Comparison of ENCODE assay signal across 1 fruit fly cellular context in genomic region chr2L:4332962-4333757, dm6.
TF ChIP-seq lines count a peak whose summit lies in the region.

No protein-coding gene starts in this region.

TF ChIP-seq in whole organism, embryonic, 481 proteins besides CTCF, POLR2A, EP300 and RAD21 (continued from another document):
- TF ChIP-seq CG9437 (GFP tag; optimal IDR thresholded peaks at IDR 0.05; lab: Kevin White, UChicago) (peak; percentile 67), inv (GFP tag; IDR thresholded peaks at IDR 0.05; lab: Robert Waterston, UW; ENCODE audit: partially characterized antibody) (no peak), CG9215 (GFP tag; IDR thresholded peaks at IDR 0.05; lab: Robert Waterston, UW) (peak; percentile 69), pzg (GFP tag; optimal IDR thresholded peaks at IDR 0.05; lab: Kevin White, UChicago) (no peak), mld (GFP tag; IDR thresholded peaks at IDR 0.05; lab: Robert Waterston, UW; ENCODE audit: partially characterized antibody) (no peak), Hr39 (optimal IDR thresholded peaks at IDR 0.05; lab: Kevin White, UChicago) (no peak), CG16813 (GFP tag; IDR thresholded peaks at IDR 0.05; lab: Robert Waterston, UW; ENCODE audit: partially characterized antibody) (no peak), Deaf1 (tag; optimal IDR thresholded peaks at IDR 0.05; lab: Kevin White, UChicago) (peak; percentile 37), Oli (tag; optimal IDR thresholded peaks at IDR 0.05; lab: Kevin White, UChicago) (peak; percentile 84), psq (GFP tag; optimal IDR thresholded peaks at IDR 0.05; lab: Kevin White, UChicago) (no peak), MBD-R2 (GFP tag; IDR thresholded peaks at IDR 0.05; lab: Robert Waterston, UW) (peak; percentile 48; the same call in 1 of the 2 replicates), onecut (GFP tag; IDR thresholded peaks at IDR 0.05; lab: Robert Waterston, UW) (peak; percentile 66), BtbVII (GFP tag; optimal IDR thresholded peaks at IDR 0.05; lab: Kevin White, UChicago) (peak; percentile 85), cato (GFP tag; optimal IDR thresholded peaks at IDR 0.05; lab: Kevin White, UChicago; ENCODE audit: borderline replicate concordance) (peak; percentile 38), NFAT (GFP tag; IDR thresholded peaks at IDR 0.05; lab: Robert Waterston, UW) (peak; percentile 74; the same call in 1 of the 2 replicates), CG12942 (GFP tag; optimal IDR thresholded peaks at IDR 0.05; lab: Kevin White, UChicago) (peak; percentile 42), cas (GFP tag; IDR thresholded peaks at IDR 0.05; lab: Robert Waterston, UW) (peak; percentile 62), CG18011 (GFP tag; optimal IDR thresholded peaks at IDR 0.05; lab: Kevin White, UChicago) (peak; percentile 44), tap (tag; optimal IDR thresholded peaks at IDR 0.05; lab: Kevin White, UChicago) (peak; percentile 65), ranshi (GFP tag; IDR thresholded peaks at IDR 0.05; lab: Robert Waterston, UW) (peak; percentile 81), Fer1 (GFP tag; optimal IDR thresholded peaks at IDR 0.05; lab: Kevin White, UChicago) (peak; percentile 83), CG14014 (GFP tag; IDR thresholded peaks at IDR 0.05; lab: Robert Waterston, UW) (peak; percentile 87), CG3847 (GFP tag; IDR thresholded peaks at IDR 0.05; lab: Robert Waterston, UW) (peak; percentile 68), Dfd (GFP tag; optimal IDR thresholded peaks at IDR 0.05; lab: Kevin White, UChicago) (no peak), otp (GFP tag; IDR thresholded peaks at IDR 0.05; lab: Robert Waterston, UW) (peak; percentile 84), D19A (tag; optimal IDR thresholded peaks at IDR 0.05; lab: Kevin White, UChicago) (peak; percentile 71), da (GFP tag; optimal IDR thresholded peaks at IDR 0.05; lab: Kevin White, UChicago) (no peak), stc (GFP tag; IDR thresholded peaks at IDR 0.05; lab: Robert Waterston, UW) (peak; percentile 91), btn (GFP tag; optimal IDR thresholded peaks at IDR 0.05; lab: Kevin White, UChicago) (peak; percentile 76), Xrp1 (GFP tag; IDR thresholded peaks at IDR 0.05; lab: Robert Waterston, UW) (peak; percentile 92), CG4360 (GFP tag; IDR thresholded peaks at IDR 0.05; lab: Robert Waterston, UW) (peak; percentile 43), gce (GFP tag; IDR thresholded peaks at IDR 0.05; lab: Robert Waterston, UW) (peak; percentile 53; the same call in 1 of the 3 replicates), Drgx (GFP tag; IDR thresholded peaks at IDR 0.05; lab: Robert Waterston, UW) (peak; percentile 94), cg (GFP tag; optimal IDR thresholded peaks at IDR 0.05; lab: Kevin White, UChicago) (peak; percentile 98), fd64A (GFP tag; optimal IDR thresholded peaks at IDR 0.05; lab: Kevin White, UChicago) (peak; percentile 47), Optix (GFP tag; IDR thresholded peaks at IDR 0.05; lab: Robert Waterston, UW) (peak; percentile 78), CG10654 (GFP tag; optimal IDR thresholded peaks at IDR 0.05; lab: Kevin White, UChicago) (peak; percentile 32), Doc2 (GFP tag; IDR thresholded peaks at IDR 0.05; lab: Robert Waterston, UW) (no peak), CG7745 (tag; optimal IDR thresholded peaks at IDR 0.05; lab: Kevin White, UChicago) (no peak), CkIIα-i1 (GFP tag; IDR thresholded peaks at IDR 0.05; lab: Robert Waterston, UW) (peak; percentile 60), CG33213 (GFP tag; optimal IDR thresholded peaks at IDR 0.05; lab: Kevin White, UChicago) (peak; percentile 74), tgo (GFP tag; IDR thresholded peaks at IDR 0.05; lab: Robert Waterston, UW) (peak; percentile 78), ac (GFP tag; optimal IDR thresholded peaks at IDR 0.05; lab: Kevin White, UChicago) (no peak), lov (optimal IDR thresholded peaks at IDR 0.05; lab: Kevin White, UChicago) (no peak), lov (GFP tag; IDR thresholded peaks at IDR 0.05; lab: Robert Waterston, UW) (peak; percentile 82; the same call in 2 of the 3 replicates), CG6765 (GFP tag; optimal IDR thresholded peaks at IDR 0.05; lab: Kevin White, UChicago) (peak; percentile 64), rib (GFP tag; IDR thresholded peaks at IDR 0.05; lab: Robert Waterston, UW) (0 out of 2 replicates have a peak, but pooled peaks have one; percentile 27), CG10209 (GFP tag; optimal IDR thresholded peaks at IDR 0.05; lab: Kevin White, UChicago) (peak; percentile 74), caup (GFP tag; optimal IDR thresholded peaks at IDR 0.05; lab: Kevin White, UChicago; ENCODE audit: severe bottlenecking) (peak; percentile 79), CG8359 (GFP tag; optimal IDR thresholded peaks at IDR 0.05; lab: Kevin White, UChicago; ENCODE audit: borderline replicate concordance) (peak; percentile 78), CG1792 (GFP tag; optimal IDR thresholded peaks at IDR 0.05; lab: Kevin White, UChicago) (peak; percentile 82), CG6175 (GFP tag; IDR thresholded peaks at IDR 0.05; lab: Robert Waterston, UW) (peak; percentile 85), sna (GFP tag; IDR thresholded peaks at IDR 0.05; lab: Robert Waterston, UW; ENCODE audit: partially characterized antibody) (no peak), shn (GFP tag; optimal IDR thresholded peaks at IDR 0.05; lab: Kevin White, UChicago) (peak; percentile 67), sd (tag; optimal IDR thresholded peaks at IDR 0.05; lab: Kevin White, UChicago) (peak; percentile 64), Stat92E (GFP tag; optimal IDR thresholded peaks at IDR 0.05; lab: Kevin White, UChicago) (peak in 2 of 3 experiments; percentile 40 to 52), slp2 (GFP tag; optimal IDR thresholded peaks at IDR 0.05; lab: Kevin White, UChicago) (peak; percentile 69), repo (GFP tag; optimal IDR thresholded peaks at IDR 0.05; lab: Kevin White, UChicago) (peak; percentile 67), CG11696 (GFP tag; IDR thresholded peaks at IDR 0.05; lab: Robert Waterston, UW) (peak; percentile 65), crc (GFP tag; optimal IDR thresholded peaks at IDR 0.05; lab: Kevin White, UChicago) (peak; percentile 62), vfl (GFP tag; optimal IDR thresholded peaks at IDR 0.05; lab: Kevin White, UChicago) (peak; percentile 40), CoRest (tag; optimal IDR thresholded peaks at IDR 0.05; lab: Kevin White, UChicago) (peak; percentile 80), ash1 (GFP tag; optimal IDR thresholded peaks at IDR 0.05; lab: Kevin White, UChicago) (no peak), Fer2 (tag; optimal IDR thresholded peaks at IDR 0.05; lab: Kevin White, UChicago) (peak; percentile 60), Ptx1 (GFP tag; IDR thresholded peaks at IDR 0.05; lab: Robert Waterston, UW) (peak; percentile 84), jumu (GFP tag; optimal IDR thresholded peaks at IDR 0.05; lab: Kevin White, UChicago) (peak; percentile 74), CG7357 (GFP tag; IDR thresholded peaks at IDR 0.05; lab: Robert Waterston, UW) (peak; percentile 54), h (optimal IDR thresholded peaks at IDR 0.05; lab: Kevin White, UChicago) (no peak), lola (GFP tag; optimal IDR thresholded peaks at IDR 0.05; lab: Kevin White, UChicago) (peak in 2 of 3 experiments; percentile 67 to 74), CG9609 (GFP tag; optimal IDR thresholded peaks at IDR 0.05; lab: Kevin White, UChicago) (peak; percentile 64), z (GFP tag; IDR thresholded peaks at IDR 0.05; lab: Robert Waterston, UW) (0 out of 3 replicates have a peak, but pooled peaks have one; percentile 61), CG10431 (GFP tag; optimal IDR thresholded peaks at IDR 0.05; lab: Kevin White, UChicago) (peak; percentile 39), CG5180 (GFP tag; optimal IDR thresholded peaks at IDR 0.05; lab: Kevin White, UChicago) (peak; percentile 44), Dek (tag; optimal IDR thresholded peaks at IDR 0.05; lab: Kevin White, UChicago) (peak; percentile 75), Dip2 (GFP tag; IDR thresholded peaks at IDR 0.05; lab: Robert Waterston, UW) (no peak), fu2 (GFP tag; optimal IDR thresholded peaks at IDR 0.05; lab: Kevin White, UChicago) (peak; percentile 62), row (GFP tag; IDR thresholded peaks at IDR 0.05; lab: Robert Waterston, UW) (peak; percentile 92), gro (GFP tag; optimal IDR thresholded peaks at IDR 0.05; lab: Kevin White, UChicago) (peak; percentile 55), corto (GFP tag; optimal IDR thresholded peaks at IDR 0.05; lab: Kevin White, UChicago) (peak; percentile 69), aop (GFP tag; IDR thresholded peaks at IDR 0.05; lab: Robert Waterston, UW) (peak; percentile 54), ewg (GFP tag; optimal IDR thresholded peaks at IDR 0.05; lab: Kevin White, UChicago) (peak; percentile 83), MESR4 (GFP tag; optimal IDR thresholded peaks at IDR 0.05; lab: Kevin White, UChicago) (peak; percentile 13), CG33557 (GFP tag; optimal IDR thresholded peaks at IDR 0.05; lab: Kevin White, UChicago) (peak; percentile 18), ftz-f1 (GFP tag; optimal IDR thresholded peaks at IDR 0.05; lab: Kevin White, UChicago) (no peak), C15 (GFP tag; IDR thresholded peaks at IDR 0.05; lab: Robert Waterston, UW) (no peak), trh (GFP tag; optimal IDR thresholded peaks at IDR 0.05; lab: Kevin White, UChicago) (peak; percentile 26), tio (GFP tag; optimal IDR thresholded peaks at IDR 0.05; lab: Kevin White, UChicago) (peak; percentile 48), CG4707 (GFP tag; optimal IDR thresholded peaks at IDR 0.05; lab: Kevin White, UChicago) (no peak), Dad (GFP tag; optimal IDR thresholded peaks at IDR 0.05; lab: Kevin White, UChicago) (peak; percentile 76), hkb (optimal IDR thresholded peaks at IDR 0.05; lab: Kevin White, UChicago) (no peak), hkb (GFP tag; IDR thresholded peaks at IDR 0.05; lab: Robert Waterston, UW) (peak; percentile 92), CG18599 (GFP tag; optimal IDR thresholded peaks at IDR 0.05; lab: Kevin White, UChicago) (peak; percentile 86), CG12744 (GFP tag; optimal IDR thresholded peaks at IDR 0.05; lab: Kevin White, UChicago) (peak; percentile 66), oc (tag; optimal IDR thresholded peaks at IDR 0.05; lab: Kevin White, UChicago) (peak; percentile 82), dan (GFP tag; IDR thresholded peaks at IDR 0.05; lab: Robert Waterston, UW) (no peak; the same call in 1 of the 2 replicates), fd102C (GFP tag; optimal IDR thresholded peaks at IDR 0.05; lab: Kevin White, UChicago) (no peak), CG10543 (GFP tag; optimal IDR thresholded peaks at IDR 0.05; lab: Kevin White, UChicago) (peak; percentile 82), kay (GFP tag; optimal IDR thresholded peaks at IDR 0.05; lab: Kevin White, UChicago) (peak; percentile 27), Meics (GFP tag; optimal IDR thresholded peaks at IDR 0.05; lab: Kevin White, UChicago) (peak; percentile 83), gsb (GFP tag; IDR thresholded peaks at IDR 0.05; lab: Robert Waterston, UW) (peak; percentile 85), D19B (GFP tag; optimal IDR thresholded peaks at IDR 0.05; lab: Kevin White, UChicago) (peak; percentile 99), Xbp1 (GFP tag; optimal IDR thresholded peaks at IDR 0.05; lab: Kevin White, UChicago) (peak; percentile 84), PHDP (tag; optimal IDR thresholded peaks at IDR 0.05; lab: Kevin White, UChicago) (peak; percentile 74), ssp (GFP tag; IDR thresholded peaks at IDR 0.05; lab: Robert Waterston, UW) (peak; percentile 53), CG15696 (tag; optimal IDR thresholded peaks at IDR 0.05; lab: Kevin White, UChicago) (peak; percentile 53), sens-2 (GFP tag; IDR thresholded peaks at IDR 0.05; lab: Robert Waterston, UW) (peak; percentile 55; the same call in 1 of the 2 replicates), CG11247 (GFP tag; IDR thresholded peaks at IDR 0.05; lab: Robert Waterston, UW) (peak; percentile 59), GATAe (GFP tag; conservative IDR thresholded peaks at IDR 0.05; lab: Robert Waterston, UW) (no peak), cad (GFP tag; optimal IDR thresholded peaks at IDR 0.05; lab: Kevin White, UChicago) (no peak), ci (GFP tag; IDR thresholded peaks at IDR 0.05; lab: Robert Waterston, UW) (peak; percentile 94), CG13424 (tag; optimal IDR thresholded peaks at IDR 0.05; lab: Kevin White, UChicago) (peak; percentile 73), CG7786 (GFP tag; optimal IDR thresholded peaks at IDR 0.05; lab: Kevin White, UChicago) (peak; percentile 61), toy (GFP tag; IDR thresholded peaks at IDR 0.05; lab: Robert Waterston, UW) (peak; percentile 46; the same call in 1 of the 2 replicates), CG7556 (GFP tag; optimal IDR thresholded peaks at IDR 0.05; lab: Kevin White, UChicago) (peak; percentile 83), CG8478 (optimal IDR thresholded peaks at IDR 0.05; lab: Kevin White, UChicago) (peak; percentile 10), HLHmδ (GFP tag; optimal IDR thresholded peaks at IDR 0.05; lab: Kevin White, UChicago) (peak; percentile 94)
TF ChIP-seq in whole organism, embryonic: peak in this region for 408.
